Worm (Caenorhabditis elegans) whole organism, mixed stage, embryonic: Measurements from ENCODE around the gene nhr-78.

ENCODE experiments used
- M03D4.4 ChIP-seq: sonication (generic microtip); optimal IDR thresholded peaks from 2 replicates; lab custom pipeline; 2017; ENCODE audit warnings: mild to moderate bottlenecking, missing genetic modification characterization, missing compliant biosample characterization
- bed-3 ChIP-seq: fragments of 200-800 bp; sonication (Bioruptor generic); optimal IDR thresholded peaks from 3 replicates; lab custom pipeline; 2018; ENCODE audit warnings: mild to moderate bottlenecking, missing genetic modification characterization, moderate library complexity, missing compliant biosample characterization
- ceh-39 ChIP-seq: fragments of 150-350 bp; optimal IDR thresholded peaks from 2 replicates; lab custom pipeline; 2014; ENCODE audit warnings: missing biosample characterization, missing genetic modification characterization
- ceh-43 ChIP-seq: fragments of 200-800 bp; sonication (Bioruptor generic); optimal IDR thresholded peaks from 2 replicates; lab custom pipeline; 2018; ENCODE audit warnings: mild to moderate bottlenecking, missing genetic modification characterization, moderate library complexity, missing compliant biosample characterization
- ces-1 ChIP-seq: fragments of 150-350 bp; optimal IDR thresholded peaks from 2 replicates; lab custom pipeline; 2014; ENCODE audit warnings: missing biosample characterization, missing genetic modification reagents, missing genetic modification characterization
- cnd-1 ChIP-seq: fragments of 200-800 bp; sonication (Bioruptor generic); optimal IDR thresholded peaks from 2 replicates; lab custom pipeline; 2018; ENCODE audit warnings: mild to moderate bottlenecking, missing genetic modification characterization, missing compliant biosample characterization
- drap-1 ChIP-seq: fragments of 200-800 bp; sonication (Bioruptor generic); optimal IDR thresholded peaks from 3 replicates; lab custom pipeline; 2018; ENCODE audit warnings: mild to moderate bottlenecking, missing genetic modification characterization, missing compliant biosample characterization
- elt-1 ChIP-seq: sonication (generic microtip); optimal IDR thresholded peaks from 2 replicates; lab custom pipeline; 2017; ENCODE audit warnings: missing genetic modification characterization, mild to moderate bottlenecking, missing compliant biosample characterization, antibody characterized with exemption, moderate library complexity, borderline replicate concordance; ENCODE audit not compliant: insufficient read depth
- elt-3 ChIP-seq: fragments of 150-350 bp; optimal IDR thresholded peaks from 2 replicates; lab custom pipeline; 2014; ENCODE audit warnings: missing biosample characterization, missing genetic modification characterization
- flh-1 ChIP-seq: fragments of 200-800 bp; sonication (Bioruptor generic); optimal IDR thresholded peaks from 2 replicates; lab custom pipeline; 2018; ENCODE audit warnings: mild to moderate bottlenecking, missing genetic modification characterization, moderate library complexity, missing compliant biosample characterization
- ham-2 ChIP-seq: fragments of 200-800 bp; sonication (Bioruptor generic); optimal IDR thresholded peaks from 2 replicates; lab custom pipeline; 2018; ENCODE audit warnings: mild to moderate bottlenecking, missing genetic modification characterization, missing compliant biosample characterization
- lin-13 ChIP-seq: fragments of 150-350 bp; optimal IDR thresholded peaks from 2 replicates; lab custom pipeline; 2014; ENCODE audit warnings: missing biosample characterization, missing genetic modification characterization
- lin-32 ChIP-seq: fragments of 200-800 bp; sonication (Bioruptor generic); optimal IDR thresholded peaks from 2 replicates; lab custom pipeline; 2018; ENCODE audit warnings: mild to moderate bottlenecking, missing genetic modification characterization, missing compliant biosample characterization
- lsy-2 ChIP-seq: fragments of 150-350 bp; optimal IDR thresholded peaks from 2 replicates; lab custom pipeline; 2014; ENCODE audit warnings: missing biosample characterization, missing genetic modification characterization
- mab-5 ChIP-seq: fragments of 150-350 bp; optimal IDR thresholded peaks from 2 replicates; lab custom pipeline; 2014; ENCODE audit warnings: missing biosample characterization, missing genetic modification characterization
- mep-1 ChIP-seq: fragments of 150-350 bp; optimal IDR thresholded peaks from 2 replicates; lab custom pipeline; 2017; ENCODE audit warnings: missing biosample characterization, missing genetic modification reagents, missing genetic modification characterization, inconsistent platforms
- mls-2 ChIP-seq: sonication (generic microtip); optimal IDR thresholded peaks from 2 replicates; lab custom pipeline; 2016; ENCODE audit warnings: mild to moderate bottlenecking, missing genetic modification characterization, moderate library complexity, missing compliant biosample characterization
- nhr-12 ChIP-seq: fragments of 150-350 bp; optimal IDR thresholded peaks from 2 replicates; lab custom pipeline; 2014; ENCODE audit warnings: missing biosample characterization, missing genetic modification characterization
- nhr-2 ChIP-seq: fragments of 150-350 bp; optimal IDR thresholded peaks from 2 replicates; lab custom pipeline; 2014; ENCODE audit warnings: missing biosample characterization, missing genetic modification characterization
- nhr-237 ChIP-seq: fragments of 150-350 bp; optimal IDR thresholded peaks from 2 replicates; lab custom pipeline; 2014; ENCODE audit warnings: missing biosample characterization, missing genetic modification characterization
- nhr-28 ChIP-seq: fragments of 150-350 bp; optimal IDR thresholded peaks from 2 replicates; lab custom pipeline; 2014; ENCODE audit warnings: missing biosample characterization, missing genetic modification characterization
- nhr-76 ChIP-seq: sonication (generic microtip); optimal IDR thresholded peaks from 2 replicates; lab custom pipeline; 2017; ENCODE audit warnings: missing biosample characterization, missing genetic modification characterization
- pha-4 ChIP-seq: fragments of 150-350 bp; optimal IDR thresholded peaks from 2 replicates; lab custom pipeline; 2018; ENCODE audit warnings: missing biosample characterization, missing genetic modification reagents, missing genetic modification characterization
- sem-2 ChIP-seq: fragments of 200-800 bp; sonication (Bioruptor generic); optimal IDR thresholded peaks from 2 replicates; lab custom pipeline; 2018; ENCODE audit warnings: mild to moderate bottlenecking, missing genetic modification characterization, missing compliant biosample characterization
- snpc-4 ChIP-seq: fragments of 150-350 bp; optimal IDR thresholded peaks from 2 replicates; lab custom pipeline; 2014; ENCODE audit warnings: missing biosample characterization, missing genetic modification characterization
- sptf-1 ChIP-seq: sonication (generic microtip); optimal IDR thresholded peaks from 2 replicates; lab custom pipeline; 2017; ENCODE audit warnings: mild to moderate bottlenecking, missing genetic modification characterization, moderate library complexity, missing compliant biosample characterization
- tbx-8 ChIP-seq: fragments of 200-800 bp; sonication (Bioruptor generic); optimal IDR thresholded peaks from 2 replicates; lab custom pipeline; 2018; ENCODE audit warnings: mild to moderate bottlenecking, missing genetic modification characterization, moderate library complexity, missing compliant biosample characterization
- unc-120 ChIP-seq: sonication (generic microtip); optimal IDR thresholded peaks from 2 replicates; lab custom pipeline; 2017; ENCODE audit warnings: missing genetic modification characterization, missing compliant biosample characterization; ENCODE audit not compliant: poor library complexity, severe bottlenecking
- unc-62 ChIP-seq: fragments of 150-350 bp; optimal IDR thresholded peaks from 2 replicates; lab custom pipeline; 2014; ENCODE audit warnings: missing biosample characterization, missing genetic modification reagents, missing genetic modification characterization
- zip-8 ChIP-seq: fragments of 150-350 bp; optimal IDR thresholded peaks from 2 replicates; lab custom pipeline; 2014; ENCODE audit warnings: missing biosample characterization, missing genetic modification characterization
- ztf-11 ChIP-seq: fragments of 150-350 bp; optimal IDR thresholded peaks from 2 replicates; lab custom pipeline; 2014; ENCODE audit warnings: missing biosample characterization, missing genetic modification characterization

nhr-78 gene

DNA sequence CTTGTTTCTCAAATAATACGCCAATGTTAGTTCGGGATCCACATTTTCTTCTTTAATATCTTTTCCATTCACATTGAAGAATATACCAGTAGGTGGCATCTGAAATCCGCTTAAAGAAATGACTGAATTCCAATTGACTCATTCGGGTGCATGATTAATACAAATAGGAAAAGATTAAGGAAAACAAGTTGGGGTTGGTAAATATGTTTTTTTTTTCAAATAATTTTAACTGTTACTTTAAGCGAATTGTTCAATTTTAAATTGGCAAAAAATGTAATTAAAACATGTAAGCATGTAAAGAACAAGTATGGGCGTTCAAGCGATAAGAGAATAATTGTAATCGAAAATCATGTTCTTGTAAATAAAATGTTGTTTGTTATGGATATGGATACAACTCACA, 6.3 kb upstream of the nhr-78 start, which contains the start of gene F15E6.6:
Gene F15E6.6, minus strand, starts transcription at position 101 of the 400 bp plus-strand sequence.
- TF ChIP-seq pha-4 (tag; lab: Kevin White, UChicago) = no peak
- TF ChIP-seq mab-5 (tag; lab: Kevin White, UChicago) = no peak
- no peak for TF ChIP-seq ces-1 (GFP tag; lab: Kevin White, UChicago)
- TF ChIP-seq mep-1 (tag; lab: Kevin White, UChicago) = no peak
- TF ChIP-seq sptf-1 (tag; lab: Kevin White, UChicago) = no peak
- TF ChIP-seq elt-1 = no peak
- no peak for TF ChIP-seq nhr-237 (tag; lab: Kevin White, UChicago)
- no peak for TF ChIP-seq mls-2 (tag; lab: Kevin White, UChicago)
- no peak for TF ChIP-seq unc-120
- no peak for TF ChIP-seq bed-3 (GFP tag; lab: Kevin White, UChicago)
- TF ChIP-seq nhr-76 (tag; lab: Kevin White, UChicago) = no peak
- no peak for TF ChIP-seq flh-1 (GFP tag; lab: Kevin White, UChicago)
- no peak for TF ChIP-seq lin-13 (tag; lab: Kevin White, UChicago)

DNA sequence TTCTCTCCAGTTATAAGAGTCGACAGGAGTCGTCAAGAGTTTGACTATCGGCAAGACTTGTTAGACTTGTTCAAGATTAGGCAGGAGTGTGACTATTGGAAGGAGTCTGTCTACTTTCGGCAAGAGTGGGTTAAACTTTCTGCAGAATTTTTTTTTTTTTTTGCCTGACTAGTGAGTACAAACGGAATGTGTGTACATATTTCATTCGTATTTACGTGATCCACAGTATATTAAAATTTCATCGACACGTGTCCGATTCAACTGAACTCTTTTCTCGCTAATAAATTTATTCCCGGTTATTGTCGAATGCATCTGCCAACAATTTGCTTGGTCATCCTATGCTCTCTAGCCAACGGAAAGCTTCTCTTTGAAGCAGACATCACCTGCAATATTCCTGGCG, 5.5 kb downstream of the nhr-78 start, which contains the start of gene F36A4.1:
Gene F36A4.1, plus strand, starts transcription at position 301 of the 400 bp plus-strand sequence.
- TF ChIP-seq ham-2 (no peak), tbx-8 (no peak), ztf-11 (no peak), sem-2 (GFP tag; lab: Kevin White, UChicago) (no peak), nhr-12 (tag; lab: Kevin White, UChicago) (no peak), unc-120 (no peak), unc-62 (GFP tag; lab: Kevin White, UChicago) (no peak), pha-4 (tag; lab: Kevin White, UChicago) (no peak), sptf-1 (tag; lab: Kevin White, UChicago) (no peak), flh-1 (GFP tag; lab: Kevin White, UChicago) (no peak), mep-1 (tag; lab: Kevin White, UChicago) (no peak), drap-1 (GFP tag; lab: Kevin White, UChicago) (no peak), snpc-4 (tag; lab: Kevin White, UChicago) (no peak), zip-8 (tag; lab: Kevin White, UChicago) (no peak)

DNA sequence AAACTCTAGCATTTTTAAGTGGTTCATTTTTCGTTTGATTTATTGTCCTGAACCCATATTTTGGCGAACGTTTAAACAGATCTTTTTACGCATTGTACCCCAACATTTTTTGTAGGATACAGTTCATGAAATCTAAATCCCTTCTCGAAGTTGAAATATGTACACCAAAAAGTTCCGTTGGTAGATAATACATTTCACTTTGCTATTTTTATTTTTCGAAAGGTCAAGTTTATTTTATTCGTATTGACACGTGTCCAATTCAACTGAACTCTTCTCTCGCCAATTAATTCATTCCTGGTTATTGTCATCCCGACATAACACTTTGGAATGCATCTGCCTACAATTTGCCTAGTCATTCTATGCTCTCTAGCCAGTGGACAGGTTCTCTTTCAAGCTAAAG, 6.8 kb downstream of the nhr-78 start, which contains the start of gene F36A4.2:
Gene F36A4.2, plus strand, starts transcription at position 301 of the 400 bp plus-strand sequence.
- TF ChIP-seq lin-32 (GFP tag; lab: Kevin White, UChicago) = no peak
- TF ChIP-seq nhr-28 (tag; lab: Kevin White, UChicago) = no peak
- TF ChIP-seq unc-120 = no peak
- TF ChIP-seq zip-8 (tag; lab: Kevin White, UChicago) = no peak
- no peak for TF ChIP-seq nhr-12 (tag; lab: Kevin White, UChicago)
- TF ChIP-seq ceh-43 (GFP tag; lab: Kevin White, UChicago) = no peak
- no peak for TF ChIP-seq sem-2 (GFP tag; lab: Kevin White, UChicago)
- TF ChIP-seq M03D4.4 (tag; lab: Kevin White, UChicago) = no peak
- no peak for TF ChIP-seq elt-3
- no peak for TF ChIP-seq ham-2
- TF ChIP-seq mab-5 (tag; lab: Kevin White, UChicago) = no peak
- TF ChIP-seq lsy-2 (tag; lab: Kevin White, UChicago) = no peak
- TF ChIP-seq drap-1 (GFP tag; lab: Kevin White, UChicago) = no peak
- no peak for TF ChIP-seq nhr-76 (tag; lab: Kevin White, UChicago)
- TF ChIP-seq mep-1 (tag; lab: Kevin White, UChicago) = no peak
- TF ChIP-seq snpc-4 (tag; lab: Kevin White, UChicago) = no peak
- TF ChIP-seq elt-1 = no peak

DNA sequence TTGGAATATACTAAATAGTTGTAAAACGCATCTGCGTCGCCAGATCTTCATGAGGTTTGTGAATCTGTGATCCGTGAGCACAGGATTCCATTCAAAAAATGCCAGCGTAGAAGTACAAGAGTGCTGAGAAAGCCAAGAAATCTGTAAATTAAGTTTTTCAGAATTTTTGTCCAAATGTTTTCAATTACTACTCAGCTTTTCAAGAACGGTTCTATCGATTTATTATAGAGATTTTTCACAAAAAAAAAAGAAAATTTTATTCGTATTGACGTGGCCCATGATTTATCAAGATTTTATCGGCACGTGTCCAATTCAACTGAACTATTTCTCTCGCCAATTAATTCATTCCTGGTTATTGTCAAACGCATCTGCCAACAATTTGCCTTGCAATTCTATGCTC, 8.4 kb downstream of the nhr-78 start, which contains the start of gene F36A4.3:
Gene F36A4.3, plus strand, starts transcription at position 301 of the 400 bp plus-strand sequence.
- TF ChIP-seq pha-4 (tag; lab: Kevin White, UChicago) (no peak), lin-32 (GFP tag; lab: Kevin White, UChicago) (no peak), nhr-28 (tag; lab: Kevin White, UChicago) (no peak), snpc-4 (tag; lab: Kevin White, UChicago) (no peak), elt-1 (no peak), nhr-2 (tag; lab: Kevin White, UChicago) (no peak), ham-2 (no peak), mab-5 (tag; lab: Kevin White, UChicago) (no peak), ceh-39 (tag; lab: Kevin White, UChicago) (no peak), cnd-1 (tag; lab: Kevin White, UChicago) (no peak), zip-8 (tag; lab: Kevin White, UChicago) (no peak), elt-3 (no peak), nhr-237 (tag; lab: Kevin White, UChicago) (no peak), lin-13 (tag; lab: Kevin White, UChicago) (no peak), mls-2 (tag; lab: Kevin White, UChicago) (no peak), drap-1 (GFP tag; lab: Kevin White, UChicago) (no peak), lsy-2 (tag; lab: Kevin White, UChicago) (no peak), nhr-12 (tag; lab: Kevin White, UChicago) (no peak)
- TF ChIP-seq, all 35 proteins: peak for 0
